Worm (Caenorhabditis elegans): ENCODE data around the gene snr-4.

snr-4 gene

ce11 chrV:12026878-12027477 lies 47.5 kb upstream of the snr-4 start (continued):
- TF ChIP-seq unc-130 (GFP tag; optimal IDR thresholded peaks at IDR 0.05), result no peak
- no peak for TF ChIP-seq mxl-1 (tag; optimal IDR thresholded peaks at IDR 0.05)
- no peak for TF ChIP-seq egl-44 (GFP tag; IDR thresholded peaks at IDR 0.05)
- TF ChIP-seq nfya-2 (GFP tag; IDR thresholded peaks at IDR 0.05), result no peak
- TF ChIP-seq bed-2 (GFP tag; IDR thresholded peaks at IDR 0.05), result no peak
- TF ChIP-seq zfh-2 (GFP tag; conservative IDR thresholded peaks at IDR 0.05), result peak; percentile 74
- no peak for TF ChIP-seq hmg-20 (GFP tag; IDR thresholded peaks at IDR 0.05)
- TF ChIP-seq ccch-3 (GFP tag; optimal IDR thresholded peaks at IDR 0.05), result no peak
- TF ChIP-seq hrde-1 (tag; optimal IDR thresholded peaks at IDR 0.05; ENCODE audit: borderline replicate concordance), result no peak
- TF ChIP-seq dpl-1 (GFP tag; optimal IDR thresholded peaks at IDR 0.05), result no peak
- TF ChIP-seq egrh-3 (GFP tag; IDR thresholded peaks at IDR 0.05), result 0 out of 2 replicates have a peak, but pooled peaks have one; percentile 20
- no peak for TF ChIP-seq akir-1 (GFP tag; optimal IDR thresholded peaks at IDR 0.05)
- TF ChIP-seq snpc-3.4 (tag; optimal IDR thresholded peaks at IDR 0.05), result no peak
- no peak for TF ChIP-seq dox-1 (GFP tag; IDR thresholded peaks at IDR 0.05)
- TF ChIP-seq nfyb-1 (GFP tag; IDR thresholded peaks at IDR 0.05), result no peak
- no peak for TF ChIP-seq B0019.2 (GFP tag; conservative IDR thresholded peaks at IDR 0.05)
- no peak for TF ChIP-seq zim-3 (tag; optimal IDR thresholded peaks at IDR 0.05)
- peak; percentile 12 for TF ChIP-seq ceh-27 (GFP tag; optimal IDR thresholded peaks at IDR 0.05)
- TF ChIP-seq F23B12.7 (tag; optimal IDR thresholded peaks at IDR 0.05; ENCODE audit: insufficient read depth), result no peak
- TF ChIP-seq efl-1 (GFP tag; optimal IDR thresholded peaks at IDR 0.05), result no peak
- no peak for TF ChIP-seq F57C9.4 (tag; optimal IDR thresholded peaks at IDR 0.05)
- no peak for TF ChIP-seq B0261.1 (tag; optimal IDR thresholded peaks at IDR 0.05)
- no peak for TF ChIP-seq sdz-38 (tag; optimal IDR thresholded peaks at IDR 0.05)
- TF ChIP-seq F49E8.2 (tag; optimal IDR thresholded peaks at IDR 0.05; ENCODE audit: insufficient read depth), result no peak
- no peak for TF ChIP-seq aptf-2 (GFP tag; conservative IDR thresholded peaks at IDR 0.05)
- TF ChIP-seq let-607 (tag; optimal IDR thresholded peaks at IDR 0.05), result no peak

- TF ChIP-seq chd-7 (tag; optimal IDR thresholded peaks at IDR 0.05), result peak; percentile 15
- no peak for TF ChIP-seq xnd-1 (tag; optimal IDR thresholded peaks at IDR 0.05)
- TF ChIP-seq Y95B8A.8 (GFP tag; IDR thresholded peaks at IDR 0.05), result no peak
- TF ChIP-seq zfh-2 (GFP tag; conservative IDR thresholded peaks at IDR 0.05), result peak; percentile 29; the same call in 1 of the 2 replicates
- TF ChIP-seq K12H6.12 (tag; optimal IDR thresholded peaks at IDR 0.05), result peak; percentile 28
Observed at ce11 chrV:12025683-12026082, 46.2 kb upstream of the snr-4 start.

- TF ChIP-seq somi-1 (GFP tag; optimal IDR thresholded peaks at IDR 0.05) (peak; percentile 26), madf-6 (GFP tag; IDR thresholded peaks at IDR 0.05) (no peak), C06A6.2 (GFP tag; conservative IDR thresholded peaks at IDR 0.05) (0 out of 2 replicates have a peak, but pooled peaks have one; percentile 12), F23B12.7 (tag; optimal IDR thresholded peaks at IDR 0.05; ENCODE audit: insufficient read depth) (no peak), cebp-1 (GFP tag; IDR thresholded peaks at IDR 0.05) (0 out of 2 replicates have a peak, but pooled peaks have one; percentile 49), cebp-1 (tag; optimal IDR thresholded peaks at IDR 0.05) (peak; percentile 10), ceh-91 (GFP tag; IDR thresholded peaks at IDR 0.05) (no peak), lag-1 (GFP tag; IDR thresholded peaks at IDR 0.05) (no peak), ccch-3 (GFP tag; optimal IDR thresholded peaks at IDR 0.05) (no peak), egrh-3 (GFP tag; IDR thresholded peaks at IDR 0.05) (peak; percentile 93), ztf-25 (GFP tag; IDR thresholded peaks at IDR 0.05) (0 out of 2 replicates have a peak, but pooled peaks have one; percentile 7), hlh-12 (tag; optimal IDR thresholded peaks at IDR 0.05) (no peak), madf-10 (tag; optimal IDR thresholded peaks at IDR 0.05) (peak; percentile 40), D2030.7 (GFP tag; IDR thresholded peaks at IDR 0.05) (no peak), die-1 (tag; optimal IDR thresholded peaks at IDR 0.05) (no peak), Y53G8AR.9 (GFP tag; conservative IDR thresholded peaks at IDR 0.05) (no peak), Y67H2A.10 (GFP tag; conservative IDR thresholded peaks at IDR 0.05) (no peak), aptf-3 (GFP tag; IDR thresholded peaks at IDR 0.05) (no peak), B0336.3 (GFP tag; IDR thresholded peaks at IDR 0.05) (0 out of 2 replicates have a peak, but pooled peaks have one; percentile 42)
Observed at ce11 chrV:12024273-12024672, 44.8 kb upstream of the snr-4 start.

Data from whole organism, young adult.